Worm (Caenorhabditis elegans): ENCODE results near the gene mstr-2.

- no peak for TF ChIP-seq ama-1 (optimal IDR thresholded peaks at IDR 0.05)
- TF ChIP-seq sea-1 (GFP tag; conservative IDR thresholded peaks at IDR 0.05), result no peak
These were observed 20.0 kb downstream of the mstr-2 start, which contains the start of gene cpg-1 for ce11 chrIII:4488892-4489409.
